Worm (Caenorhabditis elegans): ENCODE data around the gene ykt-6.

ce11 chrIII:7301668-7302067, 14.3 kb upstream of the ykt-6 start:
- TF ChIP-seq nhr-77 (tag; optimal IDR thresholded peaks at IDR 0.05) (no peak), rnt-1 (tag; optimal IDR thresholded peaks at IDR 0.05) (no peak), elt-3 (tag; optimal IDR thresholded peaks at IDR 0.05) (no peak), nhr-237 (tag; optimal IDR thresholded peaks at IDR 0.05) (no peak), ztf-4 (tag; optimal IDR thresholded peaks at IDR 0.05) (no peak), lin-39 (tag; optimal IDR thresholded peaks at IDR 0.05) (no peak), nhr-47 (tag; optimal IDR thresholded peaks at IDR 0.05) (no peak), mep-1 (tag; optimal IDR thresholded peaks at IDR 0.05) (peak; percentile 22), aha-1 (tag; optimal IDR thresholded peaks at IDR 0.05) (no peak), lir-3 (tag; optimal IDR thresholded peaks at IDR 0.05; ENCODE audit: poor library complexity) (no peak), lsy-2 (tag; optimal IDR thresholded peaks at IDR 0.05) (no peak), pax-3 (tag; optimal IDR thresholded peaks at IDR 0.05) (no peak), dsc-1 (tag; optimal IDR thresholded peaks at IDR 0.05) (no peak)

All from whole organism, L1 larva.